Worm (Caenorhabditis elegans): Measurements from ENCODE around the gene Y97E10AL.1.

Gene Y97E10AL.1

DNA sequence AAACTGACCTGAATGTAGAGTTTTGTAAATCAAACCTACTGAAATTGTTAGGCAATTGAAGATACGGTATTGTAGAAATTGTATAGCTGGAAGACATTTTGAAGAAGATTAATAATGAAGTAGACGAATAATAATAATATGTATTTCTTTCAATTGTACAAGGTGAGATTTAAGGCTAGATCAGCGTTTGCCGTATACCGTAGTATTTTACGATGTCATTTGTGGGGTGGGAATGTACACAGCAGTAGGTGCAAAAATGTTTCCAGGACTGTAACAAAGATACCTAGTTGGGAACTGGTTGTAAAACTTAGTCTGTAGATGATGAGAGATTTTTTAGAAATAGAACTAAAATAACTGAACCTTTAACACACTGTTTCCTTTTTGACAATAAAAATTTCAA, 8.6 kb downstream of the Y97E10AL.1 start, which contains the start of gene ceh-76:
ceh-76 (minus strand) TSS at position 101 of the 400 bp plus-strand sequence.
- TF ChIP-seq daf-12 (tag; optimal IDR thresholded peaks at IDR 0.05) (no peak), F44E2.7 (GFP tag; IDR thresholded peaks at IDR 0.05) (no peak), pha-4 (GFP tag; IDR thresholded peaks at IDR 0.05) (no peak), pha-4 (tag; optimal IDR thresholded peaks at IDR 0.05) (no peak), ceh-44 (GFP tag; IDR thresholded peaks at IDR 0.05) (no peak), duxl-1 (tag; optimal IDR thresholded peaks at IDR 0.05; ENCODE audit: poor library complexity) (no peak), dmd-8 (GFP tag; IDR thresholded peaks at IDR 0.05) (no peak), ZK546.5 (tag; optimal IDR thresholded peaks at IDR 0.05) (no peak)

ce11 chrV:7995165-7995564, 9.2 kb downstream of the Y97E10AL.1 start:
- TF ChIP-seq F26F4.8 (GFP tag; conservative IDR thresholded peaks at IDR 0.05) (no peak), madf-9 (GFP tag; conservative IDR thresholded peaks at IDR 0.05) (no peak), lsy-2 (tag; optimal IDR thresholded peaks at IDR 0.05) (no peak), mes-2 (tag; optimal IDR thresholded peaks at IDR 0.05; ENCODE audit: poor library complexity, severe bottlenecking) (no peak), F37D6.2 (tag; optimal IDR thresholded peaks at IDR 0.05) (no peak), hif-1 (tag; optimal IDR thresholded peaks at IDR 0.05) (no peak), madf-5 (GFP tag; IDR thresholded peaks at IDR 0.05) (no peak), aly-2 (tag; optimal IDR thresholded peaks at IDR 0.05) (no peak), pqm-1 (tag; optimal IDR thresholded peaks at IDR 0.05) (no peak), egl-43 (GFP tag; IDR thresholded peaks at IDR 0.05) (no peak), unc-62 (GFP tag; optimal IDR thresholded peaks at IDR 0.05 in 1 of 2) (no peak), unc-62 (tag; optimal IDR thresholded peaks at IDR 0.05) (no peak), dmd-8 (GFP tag; IDR thresholded peaks at IDR 0.05) (no peak), pha-4 (GFP tag; IDR thresholded peaks at IDR 0.05) (no peak), pha-4 (tag; optimal IDR thresholded peaks at IDR 0.05) (no peak), spr-1 (tag; optimal IDR thresholded peaks at IDR 0.05) (no peak)

DNA sequence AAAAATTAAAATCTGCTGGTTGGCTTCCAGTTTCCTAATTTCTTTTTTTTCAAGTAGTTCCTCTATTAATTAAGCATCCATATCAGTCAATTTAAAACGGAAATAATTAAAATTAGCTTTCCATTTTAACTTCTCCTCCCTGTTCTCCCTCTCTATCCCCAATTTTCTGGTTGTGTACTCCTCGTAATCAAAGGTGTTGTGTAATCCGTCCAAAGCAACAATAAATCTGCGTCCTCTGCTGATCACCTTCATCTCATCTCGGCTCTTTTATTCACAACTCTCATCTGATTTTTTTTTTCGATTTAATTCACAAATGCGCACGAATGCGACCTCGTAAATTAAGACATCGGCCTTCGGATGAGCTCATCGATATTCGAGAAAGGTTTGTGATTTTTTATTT, 9.9 kb downstream of the Y97E10AL.1 start, which contains the start of gene Y97E10AR.2:
Y97E10AR.2 (plus strand) TSS at position 301 of the 400 bp plus-strand sequence.
- TF ChIP-seq sdz-12 (GFP tag; optimal IDR thresholded peaks at IDR 0.05) = no peak
- no peak for TF ChIP-seq dpl-1 (GFP tag; optimal IDR thresholded peaks at IDR 0.05)
- no peak for TF ChIP-seq daf-12 (tag; optimal IDR thresholded peaks at IDR 0.05)
- TF ChIP-seq F26F4.8 (GFP tag; conservative IDR thresholded peaks at IDR 0.05) = no peak
- TF ChIP-seq aly-2 (tag; optimal IDR thresholded peaks at IDR 0.05) = no peak
- no peak for TF ChIP-seq ceh-28 (tag; optimal IDR thresholded peaks at IDR 0.05)
- no peak for TF ChIP-seq R02D3.7 (tag; optimal IDR thresholded peaks at IDR 0.05)
- TF ChIP-seq Y5F2A.4 (GFP tag; optimal IDR thresholded peaks at IDR 0.05) = no peak
- TF ChIP-seq nhr-237 (tag; optimal IDR thresholded peaks at IDR 0.05) = no peak
- TF ChIP-seq hlh-11 (tag; optimal IDR thresholded peaks at IDR 0.05) = no peak
- no peak for TF ChIP-seq ctbp-1 (GFP tag; IDR thresholded peaks at IDR 0.05)
- TF ChIP-seq nhr-6 (tag; optimal IDR thresholded peaks at IDR 0.05) = no peak
- no peak for TF ChIP-seq egl-27 (tag; optimal IDR thresholded peaks at IDR 0.05)
- TF ChIP-seq ceh-82 (tag; optimal IDR thresholded peaks at IDR 0.05) = no peak
- no peak for TF ChIP-seq unc-62 (GFP tag; optimal IDR thresholded peaks at IDR 0.05 in 1 of 2)
- no peak for TF ChIP-seq unc-62 (tag; optimal IDR thresholded peaks at IDR 0.05)
- TF ChIP-seq nhr-25 (tag; optimal IDR thresholded peaks at IDR 0.05; ENCODE audit: borderline replicate concordance, insufficient read depth) = no peak
- TF ChIP-seq fkh-10 (GFP tag; optimal IDR thresholded peaks at IDR 0.05) = no peak

- TF ChIP-seq F44E2.7 (GFP tag; IDR thresholded peaks at IDR 0.05) = no peak
- no peak for TF ChIP-seq Y105C5A.15 (GFP tag; IDR thresholded peaks at IDR 0.05)
- TF ChIP-seq spr-3 (GFP tag; optimal IDR thresholded peaks at IDR 0.05) = no peak
- 0 out of 2 replicates have a peak, but pooled peaks have one; percentile 15 for TF ChIP-seq saeg-2 (GFP tag; IDR thresholded peaks at IDR 0.05)
- no peak for TF ChIP-seq attf-4 (tag; optimal IDR thresholded peaks at IDR 0.05)
- TF ChIP-seq ceh-20 (GFP tag; IDR thresholded peaks at IDR 0.05) = no peak
- no peak for TF ChIP-seq lin-13 (GFP tag; optimal IDR thresholded peaks at IDR 0.05)
- peak; percentile 46 for TF ChIP-seq jun-1 (tag; optimal IDR thresholded peaks at IDR 0.05)
- no peak for TF ChIP-seq ces-1 (GFP tag; optimal IDR thresholded peaks at IDR 0.05)
- TF ChIP-seq nhr-42 (GFP tag; IDR thresholded peaks at IDR 0.05) = no peak
- no peak for TF ChIP-seq nhr-76 (tag; optimal IDR thresholded peaks at IDR 0.05)
- TF ChIP-seq lim-7 (GFP tag; IDR thresholded peaks at IDR 0.05) = no peak
- no peak for TF ChIP-seq zfp-3 (GFP tag; conservative IDR thresholded peaks at IDR 0.05)
- no peak for TF ChIP-seq unc-39 (tag; optimal IDR thresholded peaks at IDR 0.05)
Measured at ce11 chrV:8000929-8001513, 15.1 kb downstream of the Y97E10AL.1 start, which contains the start of gene Y97E10AR.1. TSS of gene Y97E10AR.1 (plus strand) at chrV:8001463.

Data from whole organism, L4 larva.